Worm (Caenorhabditis elegans) whole organism, L3 larva: ENCODE measurements around the gene C54G7.1.

Source experiments
- aly-2 ChIP-seq: fragments of 150-350 bp; optimal IDR thresholded peaks from 2 replicates; lab custom pipeline; 2014; ENCODE audit warnings: missing biosample characterization, missing genetic modification characterization
- ama-1 ChIP-seq: fragments of 150-350 bp; optimal IDR thresholded peaks from 2 replicates; lab custom pipeline; 2018
- elt-1 ChIP-seq: fragments of 150-350 bp; optimal IDR thresholded peaks from 2 replicates; lab custom pipeline; 2014; ENCODE audit warnings: missing biosample characterization, missing genetic modification characterization
- elt-2 ChIP-seq: sonication (generic microtip); optimal IDR thresholded peaks from 2 replicates; lab custom pipeline; 2016; ENCODE audit warnings: missing genetic modification reagents, mild to moderate bottlenecking, missing genetic modification characterization, missing compliant biosample characterization
- elt-3 ChIP-seq, 3 experiments: fragments of 150-350 bp in 1 of 3; sonication (generic microtip) in 2 of 3; optimal IDR thresholded peaks; 2 replicates in 2 of 3; 4 replicates in 1 of 3; lab custom pipeline; 2014 to 2017; ENCODE audit warnings: missing biosample characterization in 3 of 3, missing genetic modification characterization in 3 of 3
- hmg-11 ChIP-seq: sonication (generic microtip); optimal IDR thresholded peaks from 2 replicates; lab custom pipeline; 2016; ENCODE audit warnings: missing genetic modification characterization, missing compliant biosample characterization
- lin-39 ChIP-seq: fragments of 150-350 bp; optimal IDR thresholded peaks from 2 replicates; lab custom pipeline; 2018; ENCODE audit warnings: missing biosample characterization, missing genetic modification reagents, missing genetic modification characterization
- lsy-12 ChIP-seq: sonication (generic microtip); optimal IDR thresholded peaks from 2 replicates; lab custom pipeline; 2016; ENCODE audit warnings: mild to moderate bottlenecking, missing genetic modification characterization, missing compliant biosample characterization
- nfya-1 ChIP-seq: sonication (generic microtip); optimal IDR thresholded peaks from 2 replicates; lab custom pipeline; 2017; ENCODE audit warnings: missing genetic modification characterization, mild to moderate bottlenecking, missing compliant biosample characterization, antibody characterized with exemption, moderate library complexity; ENCODE audit not compliant: insufficient read depth
- nhr-11 ChIP-seq: fragments of 150-350 bp; optimal IDR thresholded peaks from 2 replicates; lab custom pipeline; 2014; ENCODE audit warnings: missing biosample characterization, missing genetic modification characterization
- nhr-12 ChIP-seq: fragments of 150-350 bp; optimal IDR thresholded peaks from 2 replicates; lab custom pipeline; 2014; ENCODE audit warnings: missing biosample characterization, missing genetic modification characterization
- nhr-23 ChIP-seq: fragments of 150-350 bp; optimal IDR thresholded peaks from 2 replicates; lab custom pipeline; 2014; ENCODE audit warnings: missing biosample characterization, missing genetic modification reagents, missing genetic modification characterization
- nhr-25 ChIP-seq: sonication (generic microtip); optimal IDR thresholded peaks from 2 replicates; lab custom pipeline; 2017; ENCODE audit warnings: missing biosample characterization, missing genetic modification characterization
- nhr-43 ChIP-seq: sonication (generic microtip); optimal IDR thresholded peaks from 2 replicates; lab custom pipeline; 2016; ENCODE audit warnings: mild to moderate bottlenecking, missing genetic modification characterization, missing compliant biosample characterization; ENCODE audit not compliant: poor library complexity, severe bottlenecking
- nhr-77 ChIP-seq: fragments of 150-350 bp; optimal IDR thresholded peaks from 2 replicates; lab custom pipeline; 2014; ENCODE audit warnings: missing biosample characterization, missing genetic modification characterization
- pha-4 ChIP-seq: fragments of 150-350 bp; optimal IDR thresholded peaks from 2 replicates; lab custom pipeline; 2014; ENCODE audit warnings: missing biosample characterization, missing genetic modification reagents, missing genetic modification characterization
- pqm-1 ChIP-seq: fragments of 150-350 bp; optimal IDR thresholded peaks from 2 replicates; lab custom pipeline; 2017; ENCODE audit warnings: missing biosample characterization, missing genetic modification characterization, inconsistent platforms
- skn-1 ChIP-seq: fragments of 150-350 bp; optimal IDR thresholded peaks from 2 replicates; lab custom pipeline; 2014; ENCODE audit warnings: missing biosample characterization, missing genetic modification characterization
- unc-39 ChIP-seq: sonication (generic microtip); optimal IDR thresholded peaks from 4 replicates; lab custom pipeline; 2017; ENCODE audit warnings: missing biosample characterization, missing genetic modification characterization
- zag-1 ChIP-seq: fragments of 150-350 bp; optimal IDR thresholded peaks from 2 replicates; lab custom pipeline; 2014; ENCODE audit warnings: missing biosample characterization, missing genetic modification characterization
- ztf-11 ChIP-seq: fragments of 150-350 bp; optimal IDR thresholded peaks from 2 replicates; lab custom pipeline; 2014; ENCODE audit warnings: missing biosample characterization, missing genetic modification characterization
- ztf-4 ChIP-seq: fragments of 150-350 bp; optimal IDR thresholded peaks from 2 replicates; lab custom pipeline; 2014; ENCODE audit warnings: missing biosample characterization, missing genetic modification characterization

Gene C54G7.1

DNA sequence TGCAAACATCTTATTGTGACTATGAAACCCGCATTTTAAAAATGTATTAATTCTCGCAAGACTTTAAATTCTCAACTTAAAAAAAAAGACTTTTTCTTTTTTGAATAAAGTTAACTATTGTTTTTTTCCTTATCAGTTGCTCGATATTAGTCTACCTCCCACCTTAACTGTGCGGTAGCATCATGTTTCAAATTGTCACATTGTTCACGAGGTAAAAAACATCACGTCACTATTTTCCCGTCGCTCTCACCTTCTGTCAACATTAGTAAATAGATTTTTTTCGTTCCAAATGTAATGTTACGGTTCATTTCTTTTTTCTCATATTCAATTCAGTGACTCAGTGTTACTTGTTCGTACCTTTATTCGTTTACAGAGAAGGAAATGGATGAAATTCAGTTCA is 27.4 kb upstream of the C54G7.1 start:
- TF ChIP-seq elt-1 (tag; lab: Kevin White, UChicago) (no peak), pha-4 (tag; lab: Kevin White, UChicago) (peak; percentile 69), pqm-1 (tag; lab: Kevin White, UChicago) (peak; percentile 40), elt-2 (tag; lab: Kevin White, UChicago) (peak; percentile 9)

DNA sequence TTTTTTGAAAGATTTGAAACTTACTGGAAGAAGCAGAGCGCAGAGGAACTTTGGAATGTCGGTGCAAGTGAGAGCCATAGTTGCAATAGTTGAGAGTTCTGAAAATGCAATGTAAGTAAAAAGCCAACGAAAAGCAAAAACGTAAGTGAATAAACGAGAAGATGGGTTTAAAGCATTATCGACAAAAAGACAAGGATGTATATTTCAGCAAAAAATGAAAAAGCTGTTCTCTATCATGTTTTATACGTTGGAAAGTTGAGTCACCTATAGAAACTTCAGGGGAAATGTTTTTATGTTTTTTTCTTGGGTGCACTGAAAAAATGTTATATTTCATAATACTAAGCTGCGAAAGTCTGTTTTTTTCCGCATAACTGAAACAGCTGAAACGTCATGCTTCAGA is 26.7 kb upstream of the C54G7.1 start, which contains the start of gene T23F2.5:
Gene T23F2.5 (minus strand): TSS at position 101 of the 400 bp plus-strand sequence.
- TF ChIP-seq hmg-11, result no peak
- no peak for TF ChIP-seq skn-1 (tag; lab: Kevin White, UChicago)
- peak; percentile 19 for TF ChIP-seq nhr-11 (tag; lab: Kevin White, UChicago)

DNA sequence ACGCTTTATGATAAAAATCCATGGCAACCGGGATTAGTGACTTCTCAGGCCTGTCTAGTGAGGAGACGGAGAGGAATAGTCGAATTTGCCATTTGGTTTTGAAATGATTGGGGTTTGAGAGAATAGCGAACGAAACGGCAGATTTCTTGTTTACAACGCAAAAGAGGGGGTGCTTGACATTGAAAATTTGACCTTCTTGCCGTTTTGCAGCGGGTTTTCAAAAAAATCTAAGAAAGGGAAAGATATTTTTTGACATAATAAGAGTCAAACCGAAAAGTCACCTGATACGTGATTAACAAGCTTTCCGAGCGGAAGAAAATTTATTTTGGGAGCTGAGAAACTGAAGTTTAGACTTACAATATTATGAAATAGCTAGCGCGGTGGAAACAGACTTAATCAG is 25.9 kb upstream of the C54G7.1 start:
- no peak for TF ChIP-seq aly-2 (tag; lab: Kevin White, UChicago)
- TF ChIP-seq nhr-25 (tag; lab: Kevin White, UChicago), result peak; percentile 67
- peak; percentile 7 for TF ChIP-seq nfya-1 (tag; lab: Kevin White, UChicago)

DNA sequence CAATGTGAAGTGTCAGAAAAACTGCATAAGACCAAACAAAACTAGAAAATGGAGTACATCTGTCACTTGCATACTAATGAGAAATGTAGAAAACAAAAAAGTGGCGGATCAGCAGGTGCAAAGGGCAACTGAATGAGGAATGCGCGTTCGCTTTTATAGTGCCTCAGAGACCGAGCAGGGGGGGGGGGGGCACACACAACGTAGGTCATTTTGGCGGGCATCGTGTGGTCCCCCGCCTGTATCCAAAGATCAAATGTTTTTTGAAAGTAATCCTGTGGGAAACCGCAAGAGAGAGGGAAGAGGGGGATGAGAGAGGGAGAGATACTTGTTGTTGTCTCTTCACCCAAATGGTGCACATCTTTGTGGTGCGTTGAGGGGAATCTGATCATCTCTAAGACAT is 25.4 kb upstream of the C54G7.1 start:
- TF ChIP-seq nhr-25 (tag; lab: Kevin White, UChicago) (no peak), pha-4 (tag; lab: Kevin White, UChicago) (no peak), lin-39 (tag; lab: Kevin White, UChicago) (no peak)

DNA sequence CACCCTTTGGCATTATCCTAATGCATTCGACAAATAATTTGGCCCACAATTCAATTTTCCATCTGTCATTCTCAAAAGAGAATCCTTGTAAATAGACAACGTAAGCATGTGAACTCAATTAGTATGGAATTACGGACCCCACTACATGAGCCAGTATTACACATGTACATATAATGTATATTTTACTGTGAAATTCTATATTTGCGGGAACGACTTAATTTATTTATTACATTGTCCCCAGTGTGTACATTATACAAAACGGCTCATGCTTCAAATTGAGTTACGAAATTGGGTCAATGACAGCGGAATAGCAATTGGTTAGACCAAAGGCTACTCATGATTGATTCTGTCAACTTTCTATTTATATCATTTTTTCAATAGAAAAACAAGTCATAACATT is 24.2 kb upstream of the C54G7.1 start:
- TF ChIP-seq ztf-4 (tag; lab: Kevin White, UChicago), result no peak
- peak; percentile 18 for TF ChIP-seq pha-4 (tag; lab: Kevin White, UChicago)
- TF ChIP-seq zag-1 (tag; lab: Kevin White, UChicago), result no peak
- TF ChIP-seq nhr-23 (tag; lab: Kevin White, UChicago), result peak; percentile 26
- TF ChIP-seq elt-3 (tag; optimal IDR thresholded peaks at IDR 0.05; lab: Kevin White, UChicago), result no peak
- TF ChIP-seq nhr-43, result peak; percentile 1
- TF ChIP-seq nhr-12, result no peak
- TF ChIP-seq elt-2 (tag; lab: Kevin White, UChicago), result peak; percentile 17
- no peak for TF ChIP-seq unc-39 (tag; lab: Kevin White, UChicago)
- no peak for TF ChIP-seq ama-1 (lab: Kevin White, UChicago)

DNA sequence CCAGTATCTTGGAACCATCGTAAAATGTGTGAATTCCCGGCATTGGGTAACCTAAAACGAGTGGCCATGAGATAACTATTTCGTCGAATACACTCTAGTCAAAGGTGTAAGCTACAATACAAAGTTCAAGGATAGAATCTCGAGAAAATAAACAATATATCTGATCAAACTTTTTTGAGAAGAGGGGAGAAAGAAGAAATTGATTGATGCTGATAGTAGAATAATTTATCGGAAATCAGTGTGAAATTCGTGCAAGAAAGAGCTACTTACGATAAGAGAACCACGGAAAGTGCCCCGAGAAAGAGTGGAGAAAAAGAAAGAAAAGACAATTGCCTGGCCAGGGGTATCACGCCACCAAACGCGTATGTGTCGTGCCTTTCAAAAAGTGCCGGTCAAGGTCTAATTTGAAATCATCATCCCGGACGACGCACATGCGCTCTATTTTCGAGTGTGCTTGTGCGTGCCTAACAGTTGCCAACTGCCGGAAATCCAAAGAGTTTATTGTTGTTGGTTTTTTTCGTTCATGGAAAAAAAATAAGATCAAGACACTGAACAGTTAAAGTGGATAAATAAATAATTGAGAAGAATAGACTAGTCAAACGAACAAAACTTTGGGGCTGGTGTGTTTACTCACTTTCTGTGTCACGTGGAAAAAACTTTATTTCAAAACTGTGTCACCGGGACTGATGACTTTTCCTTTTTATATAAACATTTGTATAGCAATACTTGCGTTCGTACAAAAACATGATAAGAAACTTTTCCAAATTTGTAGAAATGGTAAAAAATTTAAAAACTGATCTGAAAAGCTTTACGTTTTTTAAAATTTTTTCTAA is 20.8 kb upstream of the C54G7.1 start, which contains the start of gene mboa-3:
Gene mboa-3 (minus strand): TSS at position 51 of the 833 bp plus-strand sequence.
- TF ChIP-seq pha-4 (tag; lab: Kevin White, UChicago) (peak; percentile 92), ama-1 (lab: Kevin White, UChicago) (no peak), elt-2 (tag; lab: Kevin White, UChicago) (peak; percentile 88), nhr-77 (tag; lab: Kevin White, UChicago) (no peak), lsy-12 (tag; lab: Kevin White, UChicago) (no peak), pqm-1 (tag; lab: Kevin White, UChicago) (peak; percentile 66)

DNA sequence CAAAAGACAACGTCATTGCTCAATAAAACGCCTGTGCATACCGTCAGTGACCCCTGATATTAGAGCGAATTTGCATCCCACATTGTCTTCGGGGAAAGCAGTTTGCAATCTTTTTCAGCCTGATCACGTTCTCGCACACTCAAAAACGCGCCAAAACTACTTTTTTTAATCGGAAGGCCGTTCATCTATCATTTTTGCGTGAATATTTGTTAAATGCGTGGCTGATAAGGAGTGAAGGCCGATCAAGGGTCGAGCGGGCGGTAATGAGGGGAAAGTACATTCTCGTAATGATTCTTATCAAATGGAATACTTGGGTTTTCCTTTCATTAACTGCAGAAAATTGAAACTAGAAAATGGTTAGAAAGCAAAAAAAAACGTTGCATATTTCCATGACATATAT is 19.5 kb upstream of the C54G7.1 start:
- TF ChIP-seq nhr-23 (tag; lab: Kevin White, UChicago) (peak; percentile 28), elt-3 (tag; optimal IDR thresholded peaks at IDR 0.05; lab: Kevin White, UChicago) (peak in 1 of 3 experiments; percentile 0), ztf-11 (tag; lab: Kevin White, UChicago) (no peak), elt-1 (tag; lab: Kevin White, UChicago) (no peak), nhr-25 (tag; lab: Kevin White, UChicago) (peak; percentile 72), elt-2 (tag; lab: Kevin White, UChicago) (peak; percentile 96), lsy-12 (tag; lab: Kevin White, UChicago) (peak; percentile 26), pqm-1 (tag; lab: Kevin White, UChicago) (peak; percentile 82)

DNA sequence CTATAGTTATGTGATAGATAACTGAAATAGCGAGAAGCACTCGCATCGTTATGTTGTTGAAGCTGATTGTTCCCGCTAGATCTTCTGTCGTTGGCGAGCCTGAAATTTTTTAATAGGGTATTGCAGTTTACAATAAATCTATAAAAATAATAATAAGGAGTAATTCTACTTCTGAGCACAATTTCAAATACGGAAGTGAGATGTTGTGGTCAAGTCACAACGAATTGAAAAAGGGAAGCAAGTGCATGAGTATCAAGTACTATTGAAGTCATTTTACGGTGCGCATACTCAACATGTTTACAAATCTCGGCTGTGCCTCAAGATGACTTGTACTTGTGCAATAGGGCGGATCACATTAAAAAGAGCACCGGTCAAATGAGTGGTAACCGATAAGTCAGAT is 5.3 kb upstream of the C54G7.1 start, which contains the start of gene lgx-1:
Gene lgx-1 (minus strand): TSS at position 101 of the 400 bp plus-strand sequence.
- no peak for TF ChIP-seq elt-1 (tag; lab: Kevin White, UChicago)
